Worm (Caenorhabditis elegans) whole organism, young adult: ENCODE results near the gene F54H5.14.
"Not testable (repeated sequence)": the region's sequence is repeated elsewhere in the genome, so short reads cannot be mapped to it uniquely, and the experiment has no call there.

Source experiments
- C17E4.6 ChIP-seq: fragments of 200-800 bp; sonication (Bioruptor generic); IDR thresholded peaks from 2 replicates; pipeline ENCODE4 v1.3.6; 2022; ENCODE audit warnings: missing genetic modification reagents, missing genetic modification characterization, missing compliant biosample characterization
- F33H1.4 ChIP-seq: fragments of 200-800 bp; sonication (Bioruptor generic); IDR thresholded peaks from 2 replicates; pipeline ENCODE4 v1.3.6; 2022; ENCODE audit warnings: missing genetic modification reagents, missing genetic modification characterization, missing compliant biosample characterization
- F49E8.2 ChIP-seq: sonication (generic microtip); optimal IDR thresholded peaks from 3 replicates; lab custom pipeline; 2017; ENCODE audit warnings: missing genetic modification characterization, mild to moderate bottlenecking, missing compliant biosample characterization, antibody characterized with exemption, moderate library complexity; ENCODE audit not compliant: insufficient read depth
- F57A8.1 ChIP-seq: fragments of 200-800 bp; sonication (Bioruptor generic); optimal IDR thresholded peaks from 2 replicates; lab custom pipeline; 2018; ENCODE audit warnings: mild to moderate bottlenecking, missing genetic modification characterization, moderate library complexity, missing compliant biosample characterization
- F57C9.4 ChIP-seq: sonication (generic microtip); optimal IDR thresholded peaks from 2 replicates; lab custom pipeline; 2017; ENCODE audit warnings: mild to moderate bottlenecking, missing genetic modification characterization, missing compliant biosample characterization
- K11D2.4 ChIP-seq: fragments of 200-800 bp; sonication (Bioruptor generic); IDR thresholded peaks from 2 replicates; pipeline ENCODE4 v1.3.6; 2022; ENCODE audit warnings: missing genetic modification reagents, missing genetic modification characterization, missing compliant biosample characterization
- Y53F4B.3 ChIP-seq: fragments of 200-800 bp; sonication (Bioruptor generic); IDR thresholded peaks from 2 replicates; pipeline ENCODE4 v1.3.6; 2022; ENCODE audit warnings: missing genetic modification reagents, missing genetic modification characterization, missing compliant biosample characterization
- Y53G8AR.9 ChIP-seq: fragments of 200-800 bp; sonication (Bioruptor generic); conservative IDR thresholded peaks from 2 replicates; pipeline ENCODE4 v1.3.6; 2022; ENCODE audit warnings: missing genetic modification reagents, missing genetic modification characterization, missing compliant biosample characterization
- Y95B8A.8 ChIP-seq: fragments of 200-800 bp; sonication (Bioruptor generic); IDR thresholded peaks from 2 replicates; pipeline ENCODE4 v1.3.6; 2022; ENCODE audit warnings: missing genetic modification reagents, missing genetic modification characterization, missing compliant biosample characterization
- akir-1 ChIP-seq: fragments of 200-800 bp; sonication (Bioruptor generic); optimal IDR thresholded peaks from 2 replicates; lab custom pipeline; 2018; ENCODE audit warnings: mild to moderate bottlenecking, missing genetic modification characterization, moderate library complexity, missing compliant biosample characterization
- ama-1 ChIP-seq, 3 experiments: fragments of 150-350 bp in 1 of 3; sonication (generic microtip) in 2 of 3; optimal IDR thresholded peaks; 2 replicates each; lab custom pipeline; 2014 to 2018; ENCODE audit warnings: missing biosample characterization in 2 of 3, missing genetic modification characterization in 2 of 3, missing genetic modification reagents in 2 of 3
- bed-1 ChIP-seq: fragments of 200-800 bp; sonication (Bioruptor generic); IDR thresholded peaks from 2 replicates; pipeline ENCODE4 v1.3.6; 2022; ENCODE audit warnings: missing genetic modification reagents, missing genetic modification characterization, missing compliant biosample characterization
- chd-7 ChIP-seq: sonication (generic microtip); optimal IDR thresholded peaks from 2 replicates; lab custom pipeline; 2016; ENCODE audit warnings: mild to moderate bottlenecking, missing genetic modification characterization, moderate library complexity, missing compliant biosample characterization
- fkh-3 ChIP-seq: sonication (generic microtip); optimal IDR thresholded peaks from 2 replicates; lab custom pipeline; 2016; ENCODE audit warnings: mild to moderate bottlenecking, missing genetic modification characterization, missing compliant biosample characterization
- hmg-1.2 ChIP-seq: fragments of 200-800 bp; sonication (Bioruptor generic); IDR thresholded peaks from 2 replicates; pipeline ENCODE4 v1.3.6; 2022; ENCODE audit warnings: missing genetic modification reagents, missing genetic modification characterization, missing compliant biosample characterization
- lin-35 ChIP-seq, 3 experiments: fragments of 150-350 bp in 2 of 3; sonication (generic microtip) in 1 of 3; optimal IDR thresholded peaks; 2 replicates each; lab custom pipeline; 2014 to 2018; ENCODE audit warnings: missing biosample characterization in 3 of 3, missing genetic modification characterization in 3 of 3, missing genetic modification reagents in 3 of 3
- lin-54 ChIP-seq: fragments of 200-800 bp; sonication (Bioruptor generic); optimal IDR thresholded peaks from 2 replicates; lab custom pipeline; 2018; ENCODE audit warnings: mild to moderate bottlenecking, missing genetic modification characterization, missing compliant biosample characterization
- madf-10 ChIP-seq: sonication (generic microtip); optimal IDR thresholded peaks from 2 replicates; lab custom pipeline; 2016; ENCODE audit warnings: mild to moderate bottlenecking, missing genetic modification characterization, missing compliant biosample characterization
- mcd-1 ChIP-seq: fragments of 200-800 bp; sonication (Bioruptor generic); IDR thresholded peaks from 2 replicates; pipeline ENCODE4 v1.3.6; 2022; ENCODE audit warnings: missing genetic modification reagents, missing genetic modification characterization, missing compliant biosample characterization
- mel-28 ChIP-seq: sonication (generic microtip); optimal IDR thresholded peaks from 2 replicates; lab custom pipeline; 2016; ENCODE audit warnings: borderline replicate concordance, mild to moderate bottlenecking, missing genetic modification characterization, missing compliant biosample characterization
- mes-4 ChIP-seq: sonication (generic microtip); optimal IDR thresholded peaks from 2 replicates; lab custom pipeline; 2016; ENCODE audit warnings: missing genotype, missing genetic modification characterization, missing compliant biosample characterization
- mxl-1 ChIP-seq: sonication (generic microtip); optimal IDR thresholded peaks from 2 replicates; lab custom pipeline; 2016; ENCODE audit warnings: missing genetic modification characterization, missing compliant biosample characterization
- nfya-1 ChIP-seq: sonication (generic microtip); optimal IDR thresholded peaks from 2 replicates; lab custom pipeline; 2017; ENCODE audit warnings: antibody characterized with exemption, missing compliant biosample characterization, missing genetic modification characterization, borderline replicate concordance; ENCODE audit not compliant: insufficient read depth
- nhr-80 ChIP-seq: sonication (generic microtip); optimal IDR thresholded peaks from 2 replicates; lab custom pipeline; 2016; ENCODE audit warnings: missing genetic modification characterization, missing compliant biosample characterization
- rec-8 ChIP-seq, 2 experiments: sonication (generic microtip); optimal IDR thresholded peaks; 2 replicates each; lab custom pipeline; 2016; ENCODE audit warnings: mild to moderate bottlenecking in 2 of 2, missing genetic modification characterization in 2 of 2, missing genetic modification reagents in 2 of 2, missing genotype in 2 of 2, missing biosample characterization in 1 of 2, missing compliant biosample characterization in 1 of 2, moderate library complexity in 1 of 2
- snpc-1.3 ChIP-seq: sonication (generic microtip); optimal IDR thresholded peaks from 2 replicates; lab custom pipeline; 2017; ENCODE audit warnings: missing genetic modification characterization, mild to moderate bottlenecking, missing compliant biosample characterization, antibody characterized with exemption, moderate library complexity, missing genotype, missing genetic modification reagents; ENCODE audit not compliant: insufficient read depth
- unc-130 ChIP-seq: sonication (generic microtip); optimal IDR thresholded peaks from 2 replicates; lab custom pipeline; 2016; ENCODE audit warnings: missing genetic modification reagents, missing genetic modification characterization, missing compliant biosample characterization
- ztf-26 ChIP-seq: sonication (generic microtip); optimal IDR thresholded peaks from 2 replicates; lab custom pipeline; 2017; ENCODE audit warnings: missing genetic modification characterization, missing compliant biosample characterization
- ztf-6 ChIP-seq: fragments of 200-800 bp; sonication (Bioruptor generic); IDR thresholded peaks from 2 replicates; pipeline ENCODE4 v1.3.6; 2022; ENCODE audit warnings: missing genetic modification reagents, missing genetic modification characterization, missing compliant biosample characterization

The F54H5.14 gene

DNA sequence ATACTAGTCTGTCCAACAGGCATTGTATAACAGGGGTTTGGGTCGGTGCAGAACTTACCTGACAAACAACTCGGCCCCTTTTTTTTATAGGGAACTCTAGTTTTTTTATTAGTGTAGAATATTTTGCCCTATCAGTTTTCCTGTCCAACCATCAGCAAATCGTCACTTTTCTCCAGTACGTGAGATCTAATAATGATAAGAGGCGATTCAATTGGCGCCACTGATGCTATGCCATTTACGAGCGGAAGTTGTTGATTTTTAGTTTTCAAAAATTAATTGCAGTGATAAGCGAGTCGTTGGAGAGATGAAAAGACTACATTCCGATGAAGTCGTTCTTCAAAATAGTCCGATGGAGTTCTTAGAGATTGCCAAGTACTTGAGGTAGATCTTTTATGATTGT, 3.2 kb upstream of the F54H5.14 start:
- TF ChIP-seq lin-35 (GFP tag; optimal IDR thresholded peaks at IDR 0.05; lab: Kevin White, UChicago) (no peak), madf-10 (tag; lab: Kevin White, UChicago) (no peak), fkh-3 (no peak), mes-4 (tag; lab: Kevin White, UChicago) (no peak), mel-28 (tag; lab: Kevin White, UChicago) (no peak), chd-7 (no peak), Y53G8AR.9 (GFP tag; lab: Robert Waterston, UW) (no peak), nhr-80 (tag; lab: Kevin White, UChicago) (peak; percentile 28)
- TF ChIP-seq, all 124 proteins: peak for 1

DNA sequence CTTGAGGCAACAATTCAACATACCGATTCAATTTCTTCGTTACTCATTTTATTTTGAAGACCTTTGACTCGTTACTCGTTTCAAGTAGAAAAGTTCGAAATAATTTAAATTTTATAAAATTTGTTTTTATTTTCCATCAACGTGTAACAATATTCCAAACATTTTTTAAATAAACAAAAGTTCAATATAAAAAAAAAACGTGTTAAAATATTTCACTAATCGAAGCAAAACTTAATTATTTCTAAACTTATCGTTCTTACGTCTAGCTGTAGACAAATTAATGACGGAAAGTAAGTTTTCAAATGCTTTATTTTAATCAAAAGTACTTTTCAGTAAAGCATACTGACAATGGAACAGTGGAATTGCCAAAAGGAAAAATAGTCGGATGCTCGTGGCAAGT, 2.0 kb upstream of the F54H5.14 start, which contains the start of the genes F54H5.5 and F54H5.2:
F54H5.5 (minus strand) TSS at position 101 of the 400 bp plus-strand sequence.
F54H5.2 (plus strand) TSS at position 303 of the 400 bp plus-strand sequence.
- TF ChIP-seq F33H1.4 (GFP tag; lab: Robert Waterston, UW); ama-1 (optimal IDR thresholded peaks at IDR 0.05; lab: Kevin White, UChicago); ama-1 (GFP tag; optimal IDR thresholded peaks at IDR 0.05; lab: Kevin White, UChicago); unc-130 (GFP tag; lab: Kevin White, UChicago): not testable (repeated sequence)

DNA sequence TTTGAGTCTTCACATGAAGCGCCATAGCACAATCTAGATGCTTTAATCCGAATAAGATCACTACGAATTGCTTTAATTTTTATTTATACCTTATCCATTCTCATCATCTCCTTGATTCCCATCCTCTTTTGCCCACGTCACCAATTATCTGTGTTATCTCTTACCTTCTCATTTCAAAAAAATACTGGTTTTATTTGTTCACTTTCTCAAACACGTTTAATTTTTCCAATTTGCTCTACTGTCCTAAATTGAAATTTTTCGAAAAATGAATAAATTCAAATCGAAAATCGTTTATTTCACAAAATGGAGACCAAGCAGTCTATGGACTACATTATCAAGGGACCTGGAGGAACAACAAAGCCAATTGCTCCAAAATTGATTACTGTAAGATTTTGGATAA, 3.3 kb downstream of the F54H5.14 start, which contains the start of gene F54H5.3:
F54H5.3 (plus strand) TSS at position 301 of the 400 bp plus-strand sequence.
- TF ChIP-seq K11D2.4 (GFP tag; lab: Robert Waterston, UW): no peak

DNA sequence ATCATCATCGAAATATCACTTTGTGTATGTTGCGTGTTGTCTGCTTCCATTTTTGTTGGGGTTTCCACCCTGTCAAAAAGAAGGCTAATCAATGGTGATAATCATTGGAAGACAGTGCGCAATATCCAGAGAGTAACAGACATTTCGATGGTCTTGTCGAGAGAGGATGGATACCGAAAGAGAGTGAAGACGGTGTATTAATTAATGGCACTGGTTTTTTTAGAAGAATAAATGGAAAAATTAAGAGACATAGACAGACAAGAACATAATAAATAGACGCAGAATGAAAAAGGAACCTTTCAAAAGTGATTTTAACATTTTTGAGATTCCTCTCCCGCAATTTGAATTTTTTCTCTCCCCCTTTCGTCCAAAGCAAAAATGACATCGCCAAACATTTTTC, 6.2 kb downstream of the F54H5.14 start:
- TF ChIP-seq mxl-1 (tag; lab: Kevin White, UChicago) (no peak), snpc-1.3 (tag; lab: Kevin White, UChicago) (no peak), bed-1 (GFP tag; lab: Robert Waterston, UW) (no peak), hmg-1.2 (peak; percentile 60; the same call in 1 of the 2 replicates), lin-54 (GFP tag; lab: Kevin White, UChicago) (no peak)

DNA sequence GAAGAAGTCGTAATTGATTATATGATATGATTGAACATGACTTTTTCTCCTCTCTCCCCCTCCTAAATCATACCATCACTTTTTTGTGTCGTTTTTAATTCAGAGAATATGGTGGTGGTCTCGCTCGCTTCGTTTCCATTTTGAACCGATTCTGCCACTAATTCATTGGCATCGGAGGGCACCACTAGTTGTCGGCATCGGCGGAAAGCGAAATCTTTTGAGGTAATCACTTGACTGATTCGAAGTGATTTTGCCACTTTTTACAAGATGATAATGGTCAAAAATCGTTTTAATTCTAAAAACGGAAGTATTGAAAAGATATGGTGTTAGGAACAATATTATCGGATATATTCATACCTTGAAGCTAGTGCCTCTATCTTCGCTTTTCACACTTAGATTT, 8.4 kb downstream of the F54H5.14 start, which contains the start of gene klf-3:
klf-3 (plus strand) TSS at position 109 of the 400 bp plus-strand sequence.
- no peak for TF ChIP-seq ztf-6 (GFP tag; lab: Robert Waterston, UW)
- TF ChIP-seq ztf-26 (tag; lab: Kevin White, UChicago): no peak
- TF ChIP-seq akir-1 (GFP tag; lab: Kevin White, UChicago): no peak
- no peak for TF ChIP-seq rec-8 (tag; optimal IDR thresholded peaks at IDR 0.05; lab: Kevin White, UChicago)
- no peak for TF ChIP-seq Y53F4B.3 (GFP tag; lab: Robert Waterston, UW)
- TF ChIP-seq nfya-1: no peak
- TF ChIP-seq mcd-1: no peak
- no peak for TF ChIP-seq F49E8.2 (tag; lab: Kevin White, UChicago)
- TF ChIP-seq Y95B8A.8: no peak
- no peak for TF ChIP-seq C17E4.6 (GFP tag; lab: Robert Waterston, UW)
- TF ChIP-seq F57A8.1: no peak

DNA sequence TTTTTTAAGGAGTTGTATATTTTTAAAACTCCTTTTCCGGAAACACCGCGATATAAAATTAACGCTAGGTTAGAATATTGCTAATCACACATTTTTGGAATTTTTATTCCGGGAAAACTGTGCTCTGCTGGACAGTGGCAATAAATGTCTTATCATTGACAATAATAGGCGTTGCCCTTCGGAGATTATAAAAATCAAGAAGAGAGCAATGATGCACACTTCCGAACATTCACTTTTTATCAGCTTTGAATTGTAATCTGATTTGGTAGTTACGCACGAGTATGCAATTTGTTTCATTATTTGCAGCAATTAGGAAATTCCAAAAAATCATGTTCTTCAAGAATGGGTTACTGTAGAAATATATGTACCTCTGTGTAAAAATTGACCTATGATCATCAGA, 9.1 kb downstream of the F54H5.14 start:
- TF ChIP-seq F57C9.4 (tag; lab: Kevin White, UChicago) (no peak), nhr-80 (tag; lab: Kevin White, UChicago) (peak; percentile 56)
